Worm (Caenorhabditis elegans): ENCODE measurements around the gene frpr-6.

ce11 chrV:9111957-9112356, 11.0 kb upstream of the frpr-6 start:
- TF ChIP-seq unc-62 (GFP tag; optimal IDR thresholded peaks at IDR 0.05) (no peak), blmp-1 (tag; optimal IDR thresholded peaks at IDR 0.05) (no peak), nhr-28 (tag; optimal IDR thresholded peaks at IDR 0.05) (no peak)
